Fruit fly (Drosophila melanogaster): ENCODE data around the gene JMJD6.
A peak's percentile ranks its signal among the peaks of the same experiment; 100 is the strongest.

JMJD6 gene

DNA sequence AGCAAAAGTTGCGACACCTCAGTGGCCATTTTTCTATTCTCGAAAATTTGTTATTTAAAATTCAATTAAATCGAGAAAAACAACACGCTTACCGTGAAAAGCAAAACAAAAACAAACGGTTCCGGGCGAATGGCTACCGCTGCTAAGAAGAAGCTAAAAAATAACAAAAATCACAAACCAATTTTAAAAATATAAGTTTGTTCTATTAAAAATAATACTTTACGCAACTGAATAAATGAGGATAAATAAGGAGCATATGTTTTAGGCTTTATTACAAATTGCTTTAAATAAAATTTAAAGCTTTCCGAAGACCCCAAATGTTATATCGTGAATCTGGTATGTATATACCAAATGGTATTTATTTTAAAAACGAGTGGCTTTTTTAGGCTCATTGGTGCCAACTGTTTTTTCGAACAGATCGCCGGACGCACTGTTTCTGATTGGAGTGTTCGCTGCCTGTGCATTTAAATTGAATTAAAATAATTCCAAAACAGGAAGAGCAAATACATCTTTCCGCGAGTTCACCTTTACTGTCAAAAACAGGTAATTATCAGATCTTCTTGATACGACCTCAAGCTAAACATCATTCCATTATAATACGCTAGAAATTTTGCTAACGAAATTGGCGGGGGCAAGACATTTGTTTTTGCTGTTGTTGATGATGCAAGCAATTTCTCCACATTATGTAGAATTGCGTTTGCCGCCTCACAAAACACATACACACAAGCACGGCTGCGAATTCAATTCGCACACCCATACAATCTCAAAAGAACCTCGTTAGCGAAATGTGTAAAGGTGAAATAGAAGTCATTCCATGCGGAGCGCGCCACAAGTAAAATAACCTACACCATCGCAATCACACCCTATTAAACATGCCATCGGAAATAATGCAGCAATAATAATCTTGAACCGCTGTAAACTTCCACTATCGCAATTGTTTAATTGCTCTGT is 5.2 kb upstream of the JMJD6 start, which contains the start of the genes Polr3F and PyK (continued):
- TF ChIP-seq CG2116 (GFP tag; optimal IDR thresholded peaks at IDR 0.05) (peak; percentile 32), CG5180 (GFP tag; optimal IDR thresholded peaks at IDR 0.05) (no peak), pum (GFP tag; optimal IDR thresholded peaks at IDR 0.05) (no peak), CG11504 (tag; optimal IDR thresholded peaks at IDR 0.05) (peak; percentile 49), kay (GFP tag; optimal IDR thresholded peaks at IDR 0.05) (no peak), CG11723 (GFP tag; optimal IDR thresholded peaks at IDR 0.05) (no peak), cg (GFP tag; optimal IDR thresholded peaks at IDR 0.05) (peak; percentile 25), Hr3 (GFP tag; optimal IDR thresholded peaks at IDR 0.05) (no peak), CG15073 (GFP tag; optimal IDR thresholded peaks at IDR 0.05) (no peak), vfl (GFP tag; optimal IDR thresholded peaks at IDR 0.05) (no peak), CG11085 (GFP tag; IDR thresholded peaks at IDR 0.05) (no peak), Drgx (GFP tag; IDR thresholded peaks at IDR 0.05) (peak; percentile 14; the same call in 1 of the 2 replicates), Bgb (GFP tag; IDR thresholded peaks at IDR 0.05; ENCODE audit: partially characterized antibody) (no peak), CG4730 (GFP tag; IDR thresholded peaks at IDR 0.05) (no peak), Lim3 (GFP tag; IDR thresholded peaks at IDR 0.05) (no peak), gem (tag; optimal IDR thresholded peaks at IDR 0.05) (peak; percentile 59), CG9932 (GFP tag; IDR thresholded peaks at IDR 0.05) (peak; percentile 47; the same call in 1 of the 2 replicates), Blimp-1 (GFP tag; optimal IDR thresholded peaks at IDR 0.05) (peak; percentile 52), Sin3A (optimal IDR thresholded peaks at IDR 0.05) (peak; percentile 18), Xbp1 (GFP tag; optimal IDR thresholded peaks at IDR 0.05) (peak; percentile 30), Bteb2 (GFP tag; optimal IDR thresholded peaks at IDR 0.05) (peak; percentile 6), CG10147 (GFP tag; optimal IDR thresholded peaks at IDR 0.05) (peak; percentile 14), CG14710 (tag; optimal IDR thresholded peaks at IDR 0.05) (peak; percentile 93), ERR (GFP tag; optimal IDR thresholded peaks at IDR 0.05) (peak; percentile 93), ftz-f1 (GFP tag; optimal IDR thresholded peaks at IDR 0.05) (no peak), Gug (GFP tag; IDR thresholded peaks at IDR 0.05) (no peak), CG6683 (GFP tag; optimal IDR thresholded peaks at IDR 0.05) (no peak), nmo (GFP tag; optimal IDR thresholded peaks at IDR 0.05) (peak; percentile 54), oc (tag; optimal IDR thresholded peaks at IDR 0.05) (no peak), CG6175 (GFP tag; IDR thresholded peaks at IDR 0.05) (no peak), nom (GFP tag; optimal IDR thresholded peaks at IDR 0.05) (no peak), ase (GFP tag; IDR thresholded peaks at IDR 0.05) (no peak), danr (GFP tag; IDR thresholded peaks at IDR 0.05) (no peak), NK7.1 (GFP tag; optimal IDR thresholded peaks at IDR 0.05) (no peak), ato (GFP tag; IDR thresholded peaks at IDR 0.05; ENCODE audit: partially characterized antibody) (no peak), Dad (GFP tag; optimal IDR thresholded peaks at IDR 0.05) (peak; percentile 8), CG2120 (GFP tag; optimal IDR thresholded peaks at IDR 0.05) (peak; percentile 52), gcm (GFP tag; optimal IDR thresholded peaks at IDR 0.05) (no peak), trh (GFP tag; optimal IDR thresholded peaks at IDR 0.05) (no peak), Antp (GFP tag; optimal IDR thresholded peaks at IDR 0.05) (no peak), Med (GFP tag) (peak; percentile 60), jigr1 (GFP tag; IDR thresholded peaks at IDR 0.05) (no peak), bigmax (GFP tag; optimal IDR thresholded peaks at IDR 0.05) (no peak), Tbp (GFP tag; optimal IDR thresholded peaks at IDR 0.05) (no peak), Atf-2 (GFP tag; optimal IDR thresholded peaks at IDR 0.05) (no peak), CG8359 (GFP tag; optimal IDR thresholded peaks at IDR 0.05; ENCODE audit: borderline replicate concordance) (no peak), CG2678 (tag; optimal IDR thresholded peaks at IDR 0.05) (peak; percentile 46), CG17612 (GFP tag; IDR thresholded peaks at IDR 0.05) (no peak), Dip2 (GFP tag; IDR thresholded peaks at IDR 0.05) (no peak)

Measured in whole organism, embryonic.